Fruit fly (Drosophila melanogaster) whole organism, wandering third instar larva: ENCODE results near the gene FucTA.

Source experiments
- Abd-B ChIP-seq: fragments of >200 bp; optimal IDR thresholded peaks from 2 replicates; lab custom pipeline; 2017; ENCODE audit warnings: missing biosample characterization, missing genetic modification characterization
- Dfd ChIP-seq: fragments of >200 bp; optimal IDR thresholded peaks from 2 replicates; lab custom pipeline; 2017; ENCODE audit warnings: missing biosample characterization, missing genetic modification characterization
- Dif ChIP-seq: fragments of 200-275, 200-300 bp; sonication (Bioruptor generic); optimal IDR thresholded peaks from 2 replicates; lab custom pipeline; 2018; ENCODE audit warnings: missing biosample characterization, missing genetic modification characterization; ENCODE audit not compliant: partially characterized antibody
- GATAd ChIP-seq: sonication (Bioruptor generic); optimal IDR thresholded peaks from 2 replicates; lab custom pipeline; 2016; ENCODE audit warnings: missing biosample characterization, missing genetic modification characterization
- Hr78 ChIP-seq: fragments of >200 bp; optimal IDR thresholded peaks from 2 replicates; lab custom pipeline; 2017; ENCODE audit warnings: missing biosample characterization, missing genetic modification characterization
- OdsH ChIP-seq: fragments of 200-800 bp; sonication (Bioruptor generic); optimal IDR thresholded peaks from 2 replicates; lab custom pipeline; 2016; ENCODE audit warnings: missing biosample characterization, mild to moderate bottlenecking, missing genetic modification characterization
- Sp1 ChIP-seq: fragments of 200-800 bp; sonication (Bioruptor generic); optimal IDR thresholded peaks from 3 replicates; lab custom pipeline; 2019; ENCODE audit warnings: missing biosample characterization, mild to moderate bottlenecking, missing genetic modification characterization, moderate library complexity
- dl ChIP-seq, 2 experiments: fragments of 175-275, 200-275 bp in 1 of 2; fragments of 200-275 bp in 1 of 2; sonication (Bioruptor generic); optimal IDR thresholded peaks; lab custom pipeline; 2018; ENCODE audit warnings: mild to moderate bottlenecking in 2 of 2, missing biosample characterization in 2 of 2, missing genetic modification characterization in 2 of 2, moderate library complexity in 2 of 2; ENCODE audit not compliant: partially characterized antibody in 2 of 2, insufficient read depth in 1 of 2
- dmrt93B ChIP-seq: fragments of 200-800 bp; sonication (Bioruptor generic); optimal IDR thresholded peaks from 2 replicates; lab custom pipeline; 2018; ENCODE audit warnings: missing biosample characterization, mild to moderate bottlenecking, missing genetic modification characterization
- dsf ChIP-seq: sonication (Bioruptor generic); optimal IDR thresholded peaks from 2 replicates; lab custom pipeline; 2016; ENCODE audit warnings: missing biosample characterization, missing genetic modification characterization, borderline replicate concordance
- h ChIP-seq: fragments of 200-800 bp; sonication (Bioruptor generic); optimal IDR thresholded peaks from 3 replicates; lab custom pipeline; 2016; ENCODE audit warnings: missing biosample characterization, mild to moderate bottlenecking, missing genetic modification characterization
- lola ChIP-seq: fragments of >200 bp; optimal IDR thresholded peaks from 2 replicates; lab custom pipeline; 2017; ENCODE audit warnings: missing biosample characterization, missing genetic modification characterization
- psq ChIP-seq: fragments of 200-800 bp; sonication (Bioruptor generic); optimal IDR thresholded peaks from 3 replicates; lab custom pipeline; 2017; ENCODE audit warnings: missing biosample characterization, mild to moderate bottlenecking, missing genetic modification characterization, moderate library complexity
- usp ChIP-seq: fragments of >200 bp; optimal IDR thresholded peaks from 2 replicates; lab custom pipeline; 2017; ENCODE audit warnings: missing biosample characterization, missing genetic modification characterization

DNA sequence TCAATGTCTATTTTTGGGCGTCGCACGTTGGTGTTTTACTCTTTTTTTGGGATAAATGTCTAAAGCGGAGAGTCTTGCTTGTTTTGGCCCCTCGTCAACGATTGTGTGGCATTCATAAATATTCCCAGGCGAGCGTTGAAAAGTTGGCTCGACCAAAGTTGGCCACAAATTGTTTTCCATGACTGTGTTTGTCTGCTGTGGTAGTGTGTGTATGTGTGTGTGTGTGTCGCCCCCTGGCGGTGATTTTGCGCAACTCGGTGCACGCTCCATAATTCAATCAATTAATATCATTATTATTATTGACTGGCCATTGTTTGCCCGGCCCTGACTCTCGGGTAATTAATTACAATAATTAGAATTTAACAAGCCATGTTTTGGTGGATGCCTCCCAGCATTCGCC, 31.7 kb downstream of the FucTA start:
- TF ChIP-seq Dif (GFP tag; lab: Kevin White, UChicago), result no peak
- no peak for TF ChIP-seq Sp1
- TF ChIP-seq usp (GFP tag; lab: Kevin White, UChicago), result no peak
- TF ChIP-seq lola, result no peak
- TF ChIP-seq dmrt93B (GFP tag; lab: Kevin White, UChicago), result no peak
- TF ChIP-seq OdsH (GFP tag; lab: Kevin White, UChicago), result no peak
- no peak for TF ChIP-seq h
- TF ChIP-seq GATAd (GFP tag; lab: Kevin White, UChicago), result no peak
- no peak for TF ChIP-seq Hr78 (GFP tag; lab: Kevin White, UChicago)
- no peak for TF ChIP-seq dl (GFP tag; optimal IDR thresholded peaks at IDR 0.05; lab: Kevin White, UChicago; ENCODE audit: insufficient read depth in 1 of 2, partially characterized antibody in 2 of 2)
- TF ChIP-seq Abd-B, result no peak
- no peak for TF ChIP-seq Dfd (GFP tag; lab: Kevin White, UChicago)
- no peak for TF ChIP-seq dsf
- no peak for TF ChIP-seq psq (GFP tag; lab: Kevin White, UChicago)
